Worm (Caenorhabditis elegans) whole organism, early embryonic: ENCODE data around the gene znf-593.

Experiments
- B0310.2 ChIP-seq: sonication (generic microtip); optimal IDR thresholded peaks from 2 replicates; lab custom pipeline; 2016; ENCODE audit warnings: mild to moderate bottlenecking, missing genetic modification characterization, missing compliant biosample characterization
- ama-1 ChIP-seq: fragments of 150-350 bp; optimal IDR thresholded peaks from 2 replicates; lab custom pipeline; 2014
- ets-7 ChIP-seq: sonication (generic microtip); optimal IDR thresholded peaks from 2 replicates; lab custom pipeline; 2016; ENCODE audit warnings: missing genotype, missing genetic modification characterization, missing compliant biosample characterization
- hmbx-1 ChIP-seq: sonication (generic microtip); optimal IDR thresholded peaks from 2 replicates; lab custom pipeline; 2016; ENCODE audit warnings: mild to moderate bottlenecking, missing genetic modification characterization, missing compliant biosample characterization
- hmg-4 ChIP-seq: fragments of 200-800 bp; sonication (Bioruptor generic); optimal IDR thresholded peaks from 2 replicates; lab custom pipeline; 2018; ENCODE audit warnings: mild to moderate bottlenecking, missing genetic modification characterization, missing compliant biosample characterization
- scrt-1 ChIP-seq: fragments of 200-800 bp; sonication (Bioruptor generic); IDR thresholded peaks from 2 replicates; pipeline ENCODE4 v1.3.6; 2022; ENCODE audit warnings: missing genetic modification characterization, missing compliant biosample characterization
- tbx-11 ChIP-seq: fragments of 200-800 bp; sonication (Bioruptor generic); IDR thresholded peaks from 2 replicates; pipeline ENCODE4 v1.3.6; 2022; ENCODE audit warnings: missing genetic modification characterization, missing compliant biosample characterization
- tbx-37 ChIP-seq: fragments of 200-800 bp; sonication (Bioruptor generic); conservative IDR thresholded peaks from 2 replicates; pipeline ENCODE4 v1.3.6; 2022; ENCODE audit warnings: missing genetic modification reagents, missing genetic modification characterization, missing compliant biosample characterization
- tra-4 ChIP-seq: sonication (generic microtip); optimal IDR thresholded peaks from 2 replicates; lab custom pipeline; 2017; ENCODE audit warnings: missing genetic modification characterization, missing compliant biosample characterization

- TF ChIP-seq ama-1 (lab: Kevin White, UChicago) (no peak), tbx-11 (no peak), B0310.2 (tag; lab: Kevin White, UChicago) (no peak), tbx-37 (GFP tag; lab: Robert Waterston, UW) (no peak), tra-4 (tag; lab: Kevin White, UChicago) (no peak), hmg-4 (no peak), ets-7 (tag; lab: Kevin White, UChicago) (no peak), hmbx-1 (tag; lab: Kevin White, UChicago) (no peak), scrt-1 (no peak)
Measured at ce11 chrIII:11907177-11907576, 11.3 kb downstream of the znf-593 start, which contains the start of gene sdz-33.
